Fruit fly (Drosophila melanogaster): ENCODE results near the gene CG42300.

Gene CG42300

DNA sequence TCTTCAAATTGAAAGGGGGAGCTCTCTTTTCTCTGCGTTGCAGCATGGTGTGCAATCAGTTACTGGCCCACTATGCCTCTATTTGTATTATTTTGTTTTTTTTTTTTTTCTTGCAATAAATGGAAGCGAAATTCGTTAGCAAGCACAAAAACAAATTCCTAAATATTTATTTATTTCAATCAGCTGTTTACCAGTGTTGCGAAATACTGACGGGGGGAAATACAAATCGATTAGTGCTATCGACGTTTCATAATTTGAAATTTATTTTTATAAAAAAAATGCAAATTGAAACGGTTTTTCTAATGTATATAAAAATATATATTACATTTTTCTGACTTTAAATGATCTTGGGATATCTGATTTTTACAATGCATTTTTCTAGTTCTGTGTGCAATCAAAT, 16.1 kb upstream of the CG42300 start, which contains the start of gene CG15643 (continued):
- TF ChIP-seq cg (GFP tag; optimal IDR thresholded peaks at IDR 0.05) (no peak), CG3065 (GFP tag; optimal IDR thresholded peaks at IDR 0.05) (no peak), sc (optimal IDR thresholded peaks at IDR 0.05) (no peak), sc (GFP tag; optimal IDR thresholded peaks at IDR 0.05) (no peak), MTF-1 (GFP tag; optimal IDR thresholded peaks at IDR 0.05; ENCODE audit: borderline replicate concordance) (no peak), stwl (tag; optimal IDR thresholded peaks at IDR 0.05) (peak; percentile 46), CG4617 (GFP tag; optimal IDR thresholded peaks at IDR 0.05; ENCODE audit: borderline replicate concordance) (peak; percentile 8), lbe (GFP tag; optimal IDR thresholded peaks at IDR 0.05) (peak; percentile 60), CG14050 (GFP tag; IDR thresholded peaks at IDR 0.05) (no peak), CG4820 (GFP tag; optimal IDR thresholded peaks at IDR 0.05) (no peak), BEAF-32 (GFP tag; optimal IDR thresholded peaks at IDR 0.05) (peak; percentile 18), CG34224 (GFP tag; IDR thresholded peaks at IDR 0.05; ENCODE audit: partially characterized antibody) (peak; percentile 17; the same call in 1 of the 3 replicates), tin (GFP tag; optimal IDR thresholded peaks at IDR 0.05) (no peak), CG14710 (tag; optimal IDR thresholded peaks at IDR 0.05) (peak; percentile 4), dan (GFP tag; IDR thresholded peaks at IDR 0.05) (no peak), CG2116 (GFP tag; optimal IDR thresholded peaks at IDR 0.05) (peak; percentile 32), E2f2 (GFP tag; IDR thresholded peaks at IDR 0.05) (peak; percentile 68), Nf-YA (GFP tag; IDR thresholded peaks at IDR 0.05) (no peak), CG10267 (tag; optimal IDR thresholded peaks at IDR 0.05) (peak; percentile 87), Hand (GFP tag; optimal IDR thresholded peaks at IDR 0.05) (no peak), Myb (GFP tag; optimal IDR thresholded peaks at IDR 0.05) (peak; percentile 37), Dp (GFP tag; optimal IDR thresholded peaks at IDR 0.05) (peak; percentile 61), crp (GFP tag; optimal IDR thresholded peaks at IDR 0.05) (peak in 1 of 2 experiments; percentile 84), B-H2 (GFP tag; optimal IDR thresholded peaks at IDR 0.05) (no peak), vvl (GFP tag; IDR thresholded peaks at IDR 0.05) (no peak), Dref (GFP tag; IDR thresholded peaks at IDR 0.05) (peak; percentile 60), HLH54F (GFP tag; optimal IDR thresholded peaks at IDR 0.05) (no peak), Nf-YC (tag; optimal IDR thresholded peaks at IDR 0.05) (no peak), ap (GFP tag; IDR thresholded peaks at IDR 0.05) (no peak), Doc3 (GFP tag; IDR thresholded peaks at IDR 0.05; ENCODE audit: partially characterized antibody) (0 out of 3 replicates have a peak, but pooled peaks have one; percentile 16), unc-4 (GFP tag; IDR thresholded peaks at IDR 0.05; ENCODE audit: partially characterized antibody) (peak; percentile 24; the same call in 1 of the 2 replicates), CG1024 (GFP tag; IDR thresholded peaks at IDR 0.05) (no peak), zen (tag; optimal IDR thresholded peaks at IDR 0.05) (no peak), CG9727 (GFP tag; optimal IDR thresholded peaks at IDR 0.05) (no peak), CG13775 (GFP tag; optimal IDR thresholded peaks at IDR 0.05) (no peak)

DNA sequence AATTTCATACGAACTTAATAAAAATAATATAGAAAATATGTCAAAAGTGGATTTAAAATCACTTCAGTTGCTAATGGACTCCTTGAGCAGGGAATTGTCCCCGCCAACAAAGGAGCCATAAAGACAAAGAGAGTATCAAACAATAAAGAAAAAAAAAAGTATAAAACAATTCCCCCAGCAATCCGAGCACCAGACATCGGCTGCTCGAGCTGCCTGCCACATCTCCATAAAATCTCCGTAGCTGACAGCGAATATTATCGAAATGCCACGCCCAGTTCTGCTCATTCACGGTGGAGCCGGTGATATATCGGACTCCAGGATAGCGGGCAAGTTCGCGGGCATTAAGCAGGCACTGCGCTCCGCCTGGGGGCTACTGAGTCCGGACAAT, 13.1 kb upstream of the CG42300 start, which contains the start of gene CG7860:
Gene CG7860 (plus strand): TSS at position 11 of the 388 bp plus-strand sequence.
- TF ChIP-seq Xrp1 (GFP tag; IDR thresholded peaks at IDR 0.05) (no peak), otp (GFP tag; IDR thresholded peaks at IDR 0.05) (no peak), Lpt (GFP tag; optimal IDR thresholded peaks at IDR 0.05) (no peak), CG11560 (tag; IDR thresholded peaks at IDR 0.05) (no peak), vnd (GFP tag; IDR thresholded peaks at IDR 0.05; ENCODE audit: partially characterized antibody) (no peak), Doc2 (GFP tag; IDR thresholded peaks at IDR 0.05) (no peak), ssp (GFP tag; IDR thresholded peaks at IDR 0.05) (no peak), trh (GFP tag; optimal IDR thresholded peaks at IDR 0.05) (no peak), z (GFP tag; IDR thresholded peaks at IDR 0.05) (no peak), CG18262 (tag; optimal IDR thresholded peaks at IDR 0.05) (peak; percentile 1), MBD-R2 (GFP tag; IDR thresholded peaks at IDR 0.05) (0 out of 2 replicates have a peak, but pooled peaks have one; percentile 12), nmo (GFP tag; optimal IDR thresholded peaks at IDR 0.05) (no peak), gro (GFP tag; optimal IDR thresholded peaks at IDR 0.05) (no peak), CG9817 (tag; optimal IDR thresholded peaks at IDR 0.05) (no peak), D19B (GFP tag; optimal IDR thresholded peaks at IDR 0.05) (no peak), pfk (GFP tag; optimal IDR thresholded peaks at IDR 0.05) (no peak), slbo (GFP tag; IDR thresholded peaks at IDR 0.05) (no peak), CG9215 (GFP tag; IDR thresholded peaks at IDR 0.05) (no peak)

All from whole organism, embryonic.